Fruit fly (Drosophila melanogaster) whole organism, prepupa: ENCODE results near the gene Sas-4.

Experiments used
- CG16779 ChIP-seq: fragments of 200-800 bp; sonication (Bioruptor generic); optimal IDR thresholded peaks from 3 replicates; lab custom pipeline; 2017; ENCODE audit warnings: missing biosample characterization, mild to moderate bottlenecking, missing genetic modification characterization
- CG3919 ChIP-seq: fragments of 200-800 bp; sonication (Bioruptor generic); optimal IDR thresholded peaks from 3 replicates; lab custom pipeline; 2016; ENCODE audit warnings: missing biosample characterization, missing genetic modification characterization
- CG7368 ChIP-seq: fragments of 200-800 bp; sonication (Bioruptor generic); optimal IDR thresholded peaks from 3 replicates; lab custom pipeline; 2016; ENCODE audit warnings: missing biosample characterization, missing genetic modification characterization
- CG9139 ChIP-seq: fragments of 200-800 bp; sonication (Bioruptor generic); optimal IDR thresholded peaks from 3 replicates; lab custom pipeline; 2017; ENCODE audit warnings: missing biosample characterization, mild to moderate bottlenecking, missing genetic modification characterization
- Eip93F ChIP-seq: fragments of 200-800 bp; sonication (Bioruptor generic); optimal IDR thresholded peaks from 2 replicates; lab custom pipeline; 2016; ENCODE audit warnings: missing biosample characterization, mild to moderate bottlenecking, missing genetic modification characterization
- Hr39 ChIP-seq: fragments of 200-800 bp; sonication (Bioruptor generic); optimal IDR thresholded peaks from 2 replicates; lab custom pipeline; 2016; ENCODE audit warnings: missing biosample characterization, missing genetic modification characterization
- Hr4 ChIP-seq: fragments of 200-800 bp; sonication (Bioruptor generic); optimal IDR thresholded peaks from 3 replicates; lab custom pipeline; 2016; ENCODE audit warnings: missing biosample characterization, missing genetic modification characterization
- fd85E ChIP-seq: fragments of 200-800 bp; sonication (Bioruptor generic); optimal IDR thresholded peaks from 3 replicates; lab custom pipeline; 2016; ENCODE audit warnings: missing biosample characterization, missing genetic modification characterization
- fkh ChIP-seq: fragments of 200-800 bp; sonication (Bioruptor generic); optimal IDR thresholded peaks from 3 replicates; lab custom pipeline; 2017; ENCODE audit warnings: missing biosample characterization, mild to moderate bottlenecking, missing genetic modification characterization, moderate library complexity
- salr ChIP-seq, 2 experiments: fragments of 200-800 bp; sonication (Bioruptor generic); optimal IDR thresholded peaks; 3 replicates each; lab custom pipeline; 2016 to 2018; ENCODE audit warnings: missing biosample characterization in 2 of 2, missing genetic modification characterization in 2 of 2, mild to moderate bottlenecking in 1 of 2

dm6 chr3R:7187989-7188388, 36.8 kb downstream of the Sas-4 start:
- TF ChIP-seq Hr39 (no peak), CG3919 (GFP tag; lab: Kevin White, UChicago) (no peak), fkh (GFP tag; lab: Kevin White, UChicago) (no peak), salr (GFP tag; optimal IDR thresholded peaks at IDR 0.05; lab: Kevin White, UChicago) (no peak), CG9139 (GFP tag; lab: Kevin White, UChicago) (no peak), CG7368 (GFP tag; lab: Kevin White, UChicago) (no peak), Eip93F (GFP tag; lab: Kevin White, UChicago) (no peak), fd85E (no peak), Hr4 (GFP tag; lab: Kevin White, UChicago) (no peak), CG16779 (tag; lab: Kevin White, UChicago) (no peak)
